Fruit fly (Drosophila melanogaster) whole organism, prepupa: ENCODE measurements around the gene mRpS34.
A peak's percentile ranks its signal among the peaks of the same experiment; 100 is the strongest.

ENCODE experiments used
- Blimp-1 ChIP-seq: fragments of 200-800 bp; sonication (Bioruptor generic); optimal IDR thresholded peaks from 3 replicates; lab custom pipeline; 2017; ENCODE audit warnings: missing biosample characterization, missing genetic modification characterization, mild to moderate bottlenecking, moderate library complexity, missing genetic modification reagents
- CG10669 ChIP-seq: fragments of 200-800 bp; sonication (Bioruptor generic); optimal IDR thresholded peaks from 3 replicates; lab custom pipeline; 2018; ENCODE audit warnings: missing biosample characterization, mild to moderate bottlenecking, missing genetic modification characterization, moderate library complexity
- CG11294 ChIP-seq: fragments of 200-800 bp; sonication (Bioruptor generic); IDR thresholded peaks from 2 replicates; pipeline ENCODE4 v1.3.6; 2022; ENCODE audit warnings: missing biosample characterization, missing genetic modification characterization
- CG11902 ChIP-seq: fragments of 200-800 bp; sonication (Bioruptor generic); optimal IDR thresholded peaks from 3 replicates; lab custom pipeline; 2016; ENCODE audit warnings: missing biosample characterization, missing genetic modification characterization
- CG3032 ChIP-seq: fragments of 200-800 bp; optimal IDR thresholded peaks from 2 replicates; lab custom pipeline; 2019; ENCODE audit warnings: missing biosample characterization, mild to moderate bottlenecking, missing genetic modification characterization, moderate library complexity
- CG32006 ChIP-seq: fragments of 200-800 bp; sonication (Bioruptor generic); optimal IDR thresholded peaks from 3 replicates; lab custom pipeline; 2017; ENCODE audit warnings: missing biosample characterization, mild to moderate bottlenecking, missing genetic modification characterization
- CG3919 ChIP-seq: fragments of 200-800 bp; sonication (Bioruptor generic); optimal IDR thresholded peaks from 3 replicates; lab custom pipeline; 2016; ENCODE audit warnings: missing biosample characterization, missing genetic modification characterization
- CG4318 ChIP-seq: fragments of 200-800 bp; sonication (Bioruptor generic); optimal IDR thresholded peaks from 3 replicates; lab custom pipeline; 2017; ENCODE audit warnings: missing biosample characterization, mild to moderate bottlenecking, missing genetic modification characterization
- CG6163 ChIP-seq: fragments of 200-800 bp; sonication (Bioruptor generic); IDR thresholded peaks from 3 replicates; pipeline ENCODE4 v1.3.6; 2022; ENCODE audit warnings: missing biosample characterization, missing genetic modification characterization
- CG6808 ChIP-seq: fragments of 200-800 bp; sonication (Bioruptor generic); optimal IDR thresholded peaks from 3 replicates; lab custom pipeline; 2017; ENCODE audit warnings: missing biosample characterization, missing genetic modification characterization, mild to moderate bottlenecking, moderate library complexity, missing genetic modification reagents
- CG8119 ChIP-seq: fragments of 200-800 bp; sonication (Bioruptor generic); IDR thresholded peaks from 3 replicates; pipeline ENCODE4 v1.3.6; 2022; ENCODE audit warnings: missing biosample characterization, missing genetic modification characterization
- CG8632 ChIP-seq: fragments of 200-800 bp; sonication (Bioruptor generic); optimal IDR thresholded peaks from 3 replicates; lab custom pipeline; 2016; ENCODE audit warnings: missing biosample characterization, missing genetic modification characterization
- CG9139 ChIP-seq: fragments of 200-800 bp; sonication (Bioruptor generic); optimal IDR thresholded peaks from 3 replicates; lab custom pipeline; 2017; ENCODE audit warnings: missing biosample characterization, mild to moderate bottlenecking, missing genetic modification characterization
- Eip93F ChIP-seq: fragments of 200-800 bp; sonication (Bioruptor generic); optimal IDR thresholded peaks from 2 replicates; lab custom pipeline; 2016; ENCODE audit warnings: missing biosample characterization, mild to moderate bottlenecking, missing genetic modification characterization
- Ets21C ChIP-seq: fragments of 200-800 bp; sonication (Bioruptor generic); optimal IDR thresholded peaks from 3 replicates; lab custom pipeline; 2016; ENCODE audit warnings: missing biosample characterization, missing genetic modification characterization
- Ets96B ChIP-seq: fragments of 200-800 bp; optimal IDR thresholded peaks from 2 replicates; lab custom pipeline; 2019; ENCODE audit warnings: missing biosample characterization, mild to moderate bottlenecking, missing genetic modification characterization, moderate library complexity
- Hr38 ChIP-seq: sonication (Bioruptor generic); optimal IDR thresholded peaks from 2 replicates; lab custom pipeline; 2016; ENCODE audit warnings: missing biosample characterization, missing genetic modification characterization
- Hr39 ChIP-seq: fragments of 200-800 bp; sonication (Bioruptor generic); optimal IDR thresholded peaks from 2 replicates; lab custom pipeline; 2016; ENCODE audit warnings: missing biosample characterization, missing genetic modification characterization
- Lpt ChIP-seq: fragments of 200-800 bp; sonication (Bioruptor generic); optimal IDR thresholded peaks from 3 replicates; lab custom pipeline; 2016; ENCODE audit warnings: missing biosample characterization, missing genetic modification characterization
- Met ChIP-seq: fragments of 200-800 bp; sonication (Bioruptor generic); optimal IDR thresholded peaks from 3 replicates; lab custom pipeline; 2016; ENCODE audit warnings: missing biosample characterization, missing genetic modification characterization
- OdsH ChIP-seq: fragments of 200-800 bp; sonication (Bioruptor generic); optimal IDR thresholded peaks from 3 replicates; lab custom pipeline; 2016; ENCODE audit warnings: missing biosample characterization, missing genetic modification characterization
- Smox ChIP-seq: fragments of 200-800 bp; sonication (Bioruptor generic); optimal IDR thresholded peaks from 3 replicates; lab custom pipeline; 2016; ENCODE audit warnings: missing biosample characterization, missing genetic modification characterization
- cyc ChIP-seq: fragments of 200-800 bp; sonication (Bioruptor generic); optimal IDR thresholded peaks from 3 replicates; lab custom pipeline; 2016; ENCODE audit warnings: missing biosample characterization, missing genetic modification characterization
- dac ChIP-seq: fragments of 200-800 bp; sonication (Bioruptor generic); optimal IDR thresholded peaks from 2 replicates; lab custom pipeline; 2017; ENCODE audit warnings: missing biosample characterization, mild to moderate bottlenecking, missing genetic modification characterization
- dsx ChIP-seq: fragments of 200-800 bp; optimal IDR thresholded peaks from 3 replicates; lab custom pipeline; 2019; ENCODE audit warnings: missing biosample characterization, mild to moderate bottlenecking, missing genetic modification characterization, moderate library complexity; ENCODE audit not compliant: poor library complexity, severe bottlenecking
- eg ChIP-seq: fragments of 200-800 bp; sonication (Bioruptor generic); IDR thresholded peaks from 3 replicates; pipeline ENCODE4 v1.3.6; 2022; ENCODE audit warnings: missing biosample characterization, missing genetic modification characterization
- esn ChIP-seq: fragments of 200-800 bp; sonication (Bioruptor generic); optimal IDR thresholded peaks from 2 replicates; lab custom pipeline; 2016; ENCODE audit warnings: missing biosample characterization, mild to moderate bottlenecking, missing genetic modification characterization, moderate library complexity
- fkh ChIP-seq: fragments of 200-800 bp; sonication (Bioruptor generic); optimal IDR thresholded peaks from 3 replicates; lab custom pipeline; 2017; ENCODE audit warnings: missing biosample characterization, mild to moderate bottlenecking, missing genetic modification characterization, moderate library complexity
- lz ChIP-seq: fragments of 200-800 bp; sonication (Bioruptor generic); optimal IDR thresholded peaks from 3 replicates; lab custom pipeline; 2016; ENCODE audit warnings: missing biosample characterization, missing genetic modification characterization
- net ChIP-seq: fragments of 200-800 bp; sonication (Bioruptor generic); optimal IDR thresholded peaks from 3 replicates; lab custom pipeline; 2016; ENCODE audit warnings: missing biosample characterization, missing genetic modification characterization
- pdm3 ChIP-seq: fragments of 200-800 bp; sonication (Bioruptor generic); optimal IDR thresholded peaks from 3 replicates; lab custom pipeline; 2016; ENCODE audit warnings: missing biosample characterization, missing genetic modification characterization
- salr ChIP-seq, 2 experiments: fragments of 200-800 bp; sonication (Bioruptor generic); optimal IDR thresholded peaks; 3 replicates each; lab custom pipeline; 2016 to 2018; ENCODE audit warnings: missing biosample characterization in 2 of 2, missing genetic modification characterization in 2 of 2, mild to moderate bottlenecking in 1 of 2
- ss ChIP-seq, 2 experiments: fragments of 200-800 bp; sonication (Bioruptor generic); optimal IDR thresholded peaks; 2 replicates in 1 of 2; 3 replicates in 1 of 2; lab custom pipeline; 2017 to 2018; ENCODE audit warnings: mild to moderate bottlenecking in 2 of 2, missing biosample characterization in 2 of 2, missing genetic modification characterization in 2 of 2, moderate library complexity in 1 of 2
- svp ChIP-seq: fragments of 200-800 bp; sonication (Bioruptor generic); peaks from one replicate; lab custom pipeline; 2016; ENCODE audit warnings: missing biosample characterization, missing genetic modification characterization
- topi ChIP-seq: fragments of 200-800 bp; sonication (Bioruptor generic); optimal IDR thresholded peaks from 3 replicates; lab custom pipeline; 2016; ENCODE audit warnings: missing biosample characterization, missing genetic modification characterization
- vri ChIP-seq: fragments of 200-800 bp; sonication (Bioruptor generic); optimal IDR thresholded peaks from 3 replicates; lab custom pipeline; 2016; ENCODE audit warnings: missing biosample characterization, mild to moderate bottlenecking, missing genetic modification characterization

Gene mRpS34

dm6 chr3L:16364182-16364581 lies 16.3 kb downstream of the mRpS34 start (continued):
- TF ChIP-seq Blimp-1 (peak; percentile 63), Lpt (GFP tag; lab: Kevin White, UChicago) (peak; percentile 66), Hr39 (GFP tag; lab: Kevin White, UChicago) (peak; percentile 75), CG32006 (GFP tag; lab: Kevin White, UChicago) (peak; percentile 74), CG6808 (GFP tag; lab: Kevin White, UChicago) (peak; percentile 92), CG11902 (GFP tag; lab: Kevin White, UChicago) (peak; percentile 79), CG3032 (tag; lab: Kevin White, UChicago) (peak; percentile 93), topi (GFP tag; lab: Kevin White, UChicago) (peak; percentile 91), salr (GFP tag; optimal IDR thresholded peaks at IDR 0.05; lab: Kevin White, UChicago) (peak; percentile 75), Ets96B (peak; percentile 90), Hr38 (GFP tag; lab: Kevin White, UChicago) (no peak), esn (GFP tag; lab: Kevin White, UChicago) (peak; percentile 89), CG8119 (peak; percentile 81), CG8632 (GFP tag; lab: Kevin White, UChicago) (peak; percentile 90), OdsH (GFP tag; lab: Kevin White, UChicago) (peak; percentile 87)

dm6 chr3L:16364599-16364998 lies 16.7 kb downstream of the mRpS34 start, which contains the start of gene Cpr72Eb:
TSS of gene Cpr72Eb (plus strand) at chr3L:16364899.
- TF ChIP-seq svp (GFP tag; lab: Kevin White, UChicago) = no peak
- TF ChIP-seq Smox (GFP tag; lab: Kevin White, UChicago) = no peak
- TF ChIP-seq pdm3 = no peak
- TF ChIP-seq Lpt (GFP tag; lab: Kevin White, UChicago) = no peak
- no peak for TF ChIP-seq dac (GFP tag; lab: Kevin White, UChicago)
- no peak for TF ChIP-seq CG4318
- TF ChIP-seq CG3919 (GFP tag; lab: Kevin White, UChicago) = no peak
- no peak for TF ChIP-seq CG6163 (GFP tag; lab: Robert Waterston, UW)
- no peak for TF ChIP-seq Met (GFP tag; lab: Kevin White, UChicago)
- TF ChIP-seq lz (GFP tag; lab: Kevin White, UChicago) = no peak
- no peak for TF ChIP-seq CG10669
- no peak for TF ChIP-seq fkh (GFP tag; lab: Kevin White, UChicago)
- TF ChIP-seq dsx (GFP tag; lab: Kevin White, UChicago) = no peak
- no peak for TF ChIP-seq cyc (GFP tag; lab: Kevin White, UChicago)
- no peak for TF ChIP-seq net (GFP tag; lab: Kevin White, UChicago)
- TF ChIP-seq CG32006 (GFP tag; lab: Kevin White, UChicago) = no peak
- TF ChIP-seq eg (GFP tag; lab: Robert Waterston, UW) = no peak
- TF ChIP-seq ss (GFP tag; optimal IDR thresholded peaks at IDR 0.05; lab: Kevin White, UChicago) = no peak

dm6 chr3L:16367240-16367639 lies 19.4 kb downstream of the mRpS34 start, which contains the start of gene Cpr72Ec:
TSS of gene Cpr72Ec (minus strand) at chr3L:16367340.
- TF ChIP-seq Ets21C = no peak
- no peak for TF ChIP-seq vri (GFP tag; lab: Kevin White, UChicago)
- no peak for TF ChIP-seq CG6163 (GFP tag; lab: Robert Waterston, UW)

dm6 chr3L:16368199-16368598 lies 20.3 kb downstream of the mRpS34 start, which contains the start of gene CG4842:
TSS of gene CG4842 (plus strand) at chr3L:16368389.
- TF ChIP-seq CG9139 (GFP tag; lab: Kevin White, UChicago) = no peak
- TF ChIP-seq Eip93F = no peak
- no peak for TF ChIP-seq CG11294 (GFP tag; lab: Robert Waterston, UW)
- TF ChIP-seq svp (GFP tag; lab: Kevin White, UChicago) = peak; percentile 70
- no peak for TF ChIP-seq CG32006 (GFP tag; lab: Kevin White, UChicago)
